Fruit fly (Drosophila melanogaster) S2 (cell line): ENCODE data around the gene CG32984.

Source experiments
- CG8478 ChIP-seq: fragments of >200 bp; optimal IDR thresholded peaks from 2 replicates; lab custom pipeline; 2018
- CTCF ChIP-seq, 2 experiments: fragments of >200 bp; optimal IDR thresholded peaks; 2 replicates each; lab custom pipeline; 2018

dm6 chr2L:8991583-8991982 lies 26.8 kb downstream of the CG32984 start, which contains the start of gene CG9555:
- TF ChIP-seq CTCF (optimal IDR thresholded peaks at IDR 0.05; lab: Kevin White, UChicago) (no peak), CG8478 (lab: Kevin White, UChicago) (no peak)
